Fruit fly (Drosophila melanogaster): ENCODE data around the gene CG17294.

- TF ChIP-seq bowl (GFP tag; IDR thresholded peaks at IDR 0.05) = no peak
- no peak for TF ChIP-seq psq (GFP tag; optimal IDR thresholded peaks at IDR 0.05)
- TF ChIP-seq cwo (GFP tag; optimal IDR thresholded peaks at IDR 0.05) = no peak
- TF ChIP-seq Nf-YB (GFP tag; optimal IDR thresholded peaks at IDR 0.05) = no peak
- TF ChIP-seq nerfin-1 (tag; optimal IDR thresholded peaks at IDR 0.05) = no peak
- no peak for TF ChIP-seq Hr78 (GFP tag; optimal IDR thresholded peaks at IDR 0.05)
- no peak for TF ChIP-seq run (tag; optimal IDR thresholded peaks at IDR 0.05)
- TF ChIP-seq Opbp (GFP tag; IDR thresholded peaks at IDR 0.05; ENCODE audit: partially characterized antibody) = no peak
These were observed 13.9 kb upstream of the CG17294 start for dm6 chr2L:8362955-8363285.
